Fruit fly (Drosophila melanogaster): ENCODE measurements around the gene mrn.
A peak's percentile ranks its signal among the peaks of the same experiment; 100 is the strongest.

The mrn gene

dm6 chr3L:15590803-15591597 is 10.7 kb upstream of the mrn start (continued):
- TF ChIP-seq ap (GFP tag; IDR thresholded peaks at IDR 0.05), result no peak
- TF ChIP-seq wek (GFP tag; optimal IDR thresholded peaks at IDR 0.05), result peak; percentile 3
- no peak for TF ChIP-seq sr (GFP tag; IDR thresholded peaks at IDR 0.05)
- no peak for TF ChIP-seq CG5245 (GFP tag; optimal IDR thresholded peaks at IDR 0.05)
- TF ChIP-seq Bdp1 (GFP tag; optimal IDR thresholded peaks at IDR 0.05), result no peak
- no peak for TF ChIP-seq HLHmδ (GFP tag; optimal IDR thresholded peaks at IDR 0.05)
- TF ChIP-seq CG32772 (GFP tag; IDR thresholded peaks at IDR 0.05), result no peak
- no peak for TF ChIP-seq CG15696 (tag; optimal IDR thresholded peaks at IDR 0.05)
- no peak for TF ChIP-seq chm (GFP tag; IDR thresholded peaks at IDR 0.05)
- no peak for TF ChIP-seq Elba2 (GFP tag; optimal IDR thresholded peaks at IDR 0.05)
- no peak for TF ChIP-seq CG43689 (GFP tag; IDR thresholded peaks at IDR 0.05)
- no peak for TF ChIP-seq CG3407 (GFP tag; optimal IDR thresholded peaks at IDR 0.05)
- TF ChIP-seq CG10366 (GFP tag; IDR thresholded peaks at IDR 0.05), result no peak
- no peak for TF ChIP-seq Usf (GFP tag; optimal IDR thresholded peaks at IDR 0.05)
- TF ChIP-seq CG10274 (GFP tag; optimal IDR thresholded peaks at IDR 0.05), result no peak
- no peak for TF ChIP-seq CG3726 (GFP tag; IDR thresholded peaks at IDR 0.05)
- no peak for TF ChIP-seq Lim3 (GFP tag; IDR thresholded peaks at IDR 0.05)
- TF ChIP-seq Chrac-16 (GFP tag; optimal IDR thresholded peaks at IDR 0.05), result no peak
- no peak for TF ChIP-seq CG2889 (GFP tag; IDR thresholded peaks at IDR 0.05)
- TF ChIP-seq CG2116 (GFP tag; optimal IDR thresholded peaks at IDR 0.05), result no peak
- no peak for TF ChIP-seq Kr (GFP tag; optimal IDR thresholded peaks at IDR 0.05)
- TF ChIP-seq Ada2b (GFP tag; IDR thresholded peaks at IDR 0.05), result peak; percentile 24; the same call in 1 of the 2 replicates
- no peak for TF ChIP-seq lilli (GFP tag; optimal IDR thresholded peaks at IDR 0.05)
- TF ChIP-seq bcd (GFP tag; optimal IDR thresholded peaks at IDR 0.05), result no peak
- no peak for TF ChIP-seq shn (GFP tag; optimal IDR thresholded peaks at IDR 0.05)
- no peak for TF ChIP-seq cwo (GFP tag; optimal IDR thresholded peaks at IDR 0.05)
- peak; percentile 9 for TF ChIP-seq CG10147 (GFP tag; optimal IDR thresholded peaks at IDR 0.05)
- no peak for TF ChIP-seq Deaf1 (tag; optimal IDR thresholded peaks at IDR 0.05)
- TF ChIP-seq CG1603 (tag; optimal IDR thresholded peaks at IDR 0.05), result peak; percentile 26
- TF ChIP-seq jing (GFP tag; optimal IDR thresholded peaks at IDR 0.05), result no peak
- no peak for TF ChIP-seq tio (GFP tag; optimal IDR thresholded peaks at IDR 0.05)
- no peak for TF ChIP-seq CHES-1-like (GFP tag; optimal IDR thresholded peaks at IDR 0.05)
- TF ChIP-seq hkb (optimal IDR thresholded peaks at IDR 0.05), result no peak
- no peak for TF ChIP-seq hkb (GFP tag; IDR thresholded peaks at IDR 0.05)
- no peak for TF ChIP-seq D (optimal IDR thresholded peaks at IDR 0.05)
- no peak for TF ChIP-seq D (GFP tag; optimal IDR thresholded peaks at IDR 0.05)
- TF ChIP-seq MESR4 (GFP tag; optimal IDR thresholded peaks at IDR 0.05), result no peak
- no peak for TF ChIP-seq jigr1 (GFP tag; IDR thresholded peaks at IDR 0.05)
- peak; percentile 34 for TF ChIP-seq CG4328 (GFP tag; optimal IDR thresholded peaks at IDR 0.05)
- TF ChIP-seq CG18011 (GFP tag; optimal IDR thresholded peaks at IDR 0.05), result no peak
- no peak for TF ChIP-seq chif (GFP tag; optimal IDR thresholded peaks at IDR 0.05)
- TF ChIP-seq Ets97D (GFP tag; optimal IDR thresholded peaks at IDR 0.05), result no peak
- TF ChIP-seq CG18262 (tag; optimal IDR thresholded peaks at IDR 0.05), result no peak
- TF ChIP-seq p53 (GFP tag; optimal IDR thresholded peaks at IDR 0.05), result no peak
- no peak for TF ChIP-seq CG34224 (GFP tag; IDR thresholded peaks at IDR 0.05; ENCODE audit: partially characterized antibody)
- no peak for TF ChIP-seq NC2β (GFP tag; optimal IDR thresholded peaks at IDR 0.05)
- 0 out of 3 replicates have a peak, but pooled peaks have one; percentile 29 for TF ChIP-seq C15 (GFP tag; IDR thresholded peaks at IDR 0.05)
- peak; percentile 59; the same call in 1 of the 2 replicates for TF ChIP-seq Atf6 (GFP tag; IDR thresholded peaks at IDR 0.05)
- no peak for TF ChIP-seq CG14710 (tag; optimal IDR thresholded peaks at IDR 0.05)
- no peak for TF ChIP-seq CG17361 (GFP tag; IDR thresholded peaks at IDR 0.05)
- no peak for TF ChIP-seq CG9876 (GFP tag; optimal IDR thresholded peaks at IDR 0.05)

Measured in whole organism, embryonic.